Fruit fly (Drosophila melanogaster) whole organism, adult: ENCODE measurements around the gene CG4691.
A peak's percentile ranks its signal among the peaks of the same experiment; 100 is the strongest.
"Not testable (repeated sequence)": the region's sequence is repeated elsewhere in the genome, so short reads cannot be mapped to it uniquely, and the experiment has no call there.

Experiments used
- CG11617 ChIP-seq: fragments of 200-800 bp; sonication (Bioruptor generic); optimal IDR thresholded peaks from 2 replicates; lab custom pipeline; 2017; ENCODE audit warnings: mild to moderate bottlenecking, missing biosample characterization, missing genetic modification reagents, missing genetic modification characterization
- CG12768 ChIP-seq: fragments of 200-800 bp; sonication (Bioruptor generic); optimal IDR thresholded peaks from 2 replicates; lab custom pipeline; 2017; ENCODE audit warnings: missing biosample characterization, missing genetic modification characterization, mild to moderate bottlenecking, moderate library complexity, missing genetic modification reagents
- CG14711 ChIP-seq: fragments of 200-800 bp; sonication (Bioruptor generic); optimal IDR thresholded peaks from 2 replicates; lab custom pipeline; 2018; ENCODE audit warnings: missing biosample characterization, mild to moderate bottlenecking, missing genetic modification characterization, moderate library complexity
- CG1620 ChIP-seq: fragments of 200-800 bp; sonication (Bioruptor generic); optimal IDR thresholded peaks from 2 replicates; lab custom pipeline; 2016; ENCODE audit warnings: missing biosample characterization, missing genetic modification characterization
- CG33017 ChIP-seq: fragments of 200-800 bp; sonication (Bioruptor generic); optimal IDR thresholded peaks from 2 replicates; lab custom pipeline; 2018; ENCODE audit warnings: missing biosample characterization, mild to moderate bottlenecking, missing genetic modification characterization, moderate library complexity
- CG5204 ChIP-seq: fragments of 200-800 bp; sonication (Bioruptor generic); optimal IDR thresholded peaks from 2 replicates; lab custom pipeline; 2016; ENCODE audit warnings: missing biosample characterization, missing genetic modification characterization
- CG7045 ChIP-seq: fragments of 200-800 bp; sonication (Bioruptor generic); optimal IDR thresholded peaks from 2 replicates; lab custom pipeline; 2017; ENCODE audit warnings: missing biosample characterization, mild to moderate bottlenecking, missing genetic modification characterization
- CG7101 ChIP-seq: fragments of 200-800 bp; sonication (Bioruptor generic); optimal IDR thresholded peaks from 2 replicates; lab custom pipeline; 2018; ENCODE audit warnings: missing biosample characterization, mild to moderate bottlenecking, missing genetic modification characterization, moderate library complexity
- Clk ChIP-seq: fragments of 200-800 bp; sonication (Bioruptor generic); optimal IDR thresholded peaks from 2 replicates; lab custom pipeline; 2017; ENCODE audit warnings: missing biosample characterization, missing genetic modification characterization
- Crg-1 ChIP-seq: fragments of 200-800 bp; sonication (Bioruptor generic); optimal IDR thresholded peaks from 2 replicates; lab custom pipeline; 2016; ENCODE audit warnings: missing biosample characterization, missing genetic modification characterization
- Hr96 ChIP-seq: fragments of 200-800 bp; sonication (Bioruptor generic); optimal IDR thresholded peaks from 2 replicates; lab custom pipeline; 2016; ENCODE audit warnings: missing biosample characterization, missing genetic modification characterization
- Mnt ChIP-seq: fragments of 200-800 bp; sonication (Bioruptor generic); optimal IDR thresholded peaks from 2 replicates; lab custom pipeline; 2016; ENCODE audit warnings: missing biosample characterization, mild to moderate bottlenecking, missing genetic modification characterization
- bab1 ChIP-seq: fragments of 200-800 bp; sonication (Bioruptor generic); optimal IDR thresholded peaks from 3 replicates; lab custom pipeline; 2019; ENCODE audit warnings: missing biosample characterization, mild to moderate bottlenecking, missing genetic modification characterization, moderate library complexity
- cic ChIP-seq: fragments of 200-800 bp; sonication (Bioruptor generic); optimal IDR thresholded peaks from 2 replicates; lab custom pipeline; 2017; ENCODE audit warnings: missing biosample characterization, mild to moderate bottlenecking, missing genetic modification characterization, moderate library complexity
- cnc ChIP-seq, 2 experiments: fragments of >200 bp; optimal IDR thresholded peaks; 2 replicates each; lab custom pipeline; 2017
- kay ChIP-seq: fragments of 200-800 bp; sonication (Bioruptor generic); peaks from one replicate; lab custom pipeline; 2016; ENCODE audit warnings: missing biosample characterization, missing genetic modification characterization, borderline replicate concordance
- ovo ChIP-seq: fragments of 200-800 bp; sonication (Bioruptor generic); optimal IDR thresholded peaks from 2 replicates; lab custom pipeline; 2016; ENCODE audit warnings: missing biosample characterization, missing genetic modification characterization
- pad ChIP-seq: fragments of 200-800 bp; sonication (Bioruptor generic); optimal IDR thresholded peaks from 3 replicates; lab custom pipeline; 2017; ENCODE audit warnings: missing biosample characterization, missing genetic modification characterization, mild to moderate bottlenecking, moderate library complexity, missing genetic modification reagents
- tj ChIP-seq: fragments of 200-800 bp; sonication (Bioruptor generic); optimal IDR thresholded peaks from 3 replicates; lab custom pipeline; 2017; ENCODE audit warnings: missing biosample characterization, mild to moderate bottlenecking, missing genetic modification characterization, moderate library complexity
- toe ChIP-seq: fragments of 200-800 bp; sonication (Bioruptor generic); optimal IDR thresholded peaks from 2 replicates; lab custom pipeline; 2016; ENCODE audit warnings: missing biosample characterization, missing genetic modification characterization

CG4691 gene

DNA sequence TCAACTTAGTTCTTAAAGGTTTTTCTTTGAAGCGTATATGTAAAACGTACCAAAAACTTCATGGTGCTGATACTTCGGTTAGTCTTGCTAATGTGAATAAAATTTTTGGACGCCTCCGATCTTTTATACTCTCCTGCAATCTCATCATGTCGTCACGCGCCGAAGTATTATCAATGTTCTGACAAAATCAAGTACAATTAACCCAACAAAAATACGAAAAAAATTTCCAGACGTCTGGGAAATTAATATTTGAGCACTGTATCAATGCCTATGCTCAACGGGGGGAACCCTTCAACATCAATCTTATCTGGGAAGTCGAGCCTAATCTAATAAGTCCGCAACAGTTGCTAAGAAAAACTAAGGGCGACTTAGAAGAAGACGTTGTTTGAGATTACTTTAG, 18.8 kb upstream of the CG4691 start, which contains the start of gene CG42586:
CG42586 (minus strand) TSS at position 101 of the 400 bp plus-strand sequence.
- not testable (repeated sequence) for TF ChIP-seq bab1 (GFP tag; lab: Kevin White, UChicago); Crg-1 (GFP tag; lab: Kevin White, UChicago); CG5204

DNA sequence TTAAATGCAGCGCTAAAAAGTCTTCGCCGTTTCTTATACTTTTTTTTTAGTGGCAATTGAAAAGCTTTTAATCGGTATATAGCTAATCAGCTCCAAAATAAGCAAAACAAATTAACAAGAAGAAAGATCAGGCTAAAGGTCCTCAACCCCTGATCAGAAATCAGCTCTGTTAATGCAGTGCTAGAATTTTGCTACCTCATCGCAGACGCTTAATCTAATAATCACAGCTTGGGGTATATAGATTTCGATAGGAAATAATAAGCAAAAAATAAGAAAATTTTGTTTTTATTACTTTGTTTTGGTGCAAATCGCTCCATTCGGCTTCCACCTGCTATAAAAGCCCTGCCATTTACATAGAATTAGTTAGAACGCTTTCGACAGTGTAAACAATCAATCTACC, 17.7 kb upstream of the CG4691 start, which contains the start of gene CG34166:
CG34166 (plus strand) TSS at position 301 of the 400 bp plus-strand sequence.
- TF ChIP-seq cnc (optimal IDR thresholded peaks at IDR 0.05; lab: Kevin White, UChicago); pad (GFP tag; lab: Kevin White, UChicago); Mnt: not testable (repeated sequence)

DNA sequence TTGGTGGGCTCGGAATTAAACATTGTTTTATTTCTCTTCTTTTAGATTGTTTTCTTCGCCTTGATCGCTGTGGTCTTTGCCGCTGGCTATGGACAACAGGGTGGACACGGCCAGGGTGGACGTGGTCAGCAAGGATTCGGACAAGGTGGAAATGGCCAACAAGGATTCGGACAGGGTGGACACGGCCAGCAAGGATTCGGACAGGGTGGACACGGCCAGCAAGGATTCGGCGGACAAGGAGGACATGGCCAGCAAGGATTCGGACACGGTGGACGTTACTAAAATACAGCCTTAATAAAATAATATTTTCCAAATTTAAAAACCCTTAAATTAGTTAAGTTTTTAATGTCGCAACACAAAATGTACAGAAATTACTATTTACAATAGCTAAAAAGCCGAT, 17.2 kb upstream of the CG4691 start:
- TF ChIP-seq Hr96 = no peak
- no peak for TF ChIP-seq CG33017 (tag; lab: Kevin White, UChicago)
- no peak for TF ChIP-seq CG7045
- no peak for TF ChIP-seq pad (GFP tag; lab: Kevin White, UChicago)
- no peak for TF ChIP-seq Clk
- no peak for TF ChIP-seq kay (GFP tag; lab: Kevin White, UChicago)
- TF ChIP-seq CG12768 = no peak
- no peak for TF ChIP-seq CG11617
- TF ChIP-seq Crg-1 (GFP tag; lab: Kevin White, UChicago) = no peak
- no peak for TF ChIP-seq cnc (optimal IDR thresholded peaks at IDR 0.05; lab: Kevin White, UChicago)
- TF ChIP-seq CG1620 (GFP tag; lab: Kevin White, UChicago) = no peak
- no peak for TF ChIP-seq toe
- no peak for TF ChIP-seq bab1 (GFP tag; lab: Kevin White, UChicago)
- TF ChIP-seq CG14711 (tag; lab: Kevin White, UChicago) = no peak
- no peak for TF ChIP-seq tj (GFP tag; lab: Kevin White, UChicago)
- no peak for TF ChIP-seq Mnt

DNA sequence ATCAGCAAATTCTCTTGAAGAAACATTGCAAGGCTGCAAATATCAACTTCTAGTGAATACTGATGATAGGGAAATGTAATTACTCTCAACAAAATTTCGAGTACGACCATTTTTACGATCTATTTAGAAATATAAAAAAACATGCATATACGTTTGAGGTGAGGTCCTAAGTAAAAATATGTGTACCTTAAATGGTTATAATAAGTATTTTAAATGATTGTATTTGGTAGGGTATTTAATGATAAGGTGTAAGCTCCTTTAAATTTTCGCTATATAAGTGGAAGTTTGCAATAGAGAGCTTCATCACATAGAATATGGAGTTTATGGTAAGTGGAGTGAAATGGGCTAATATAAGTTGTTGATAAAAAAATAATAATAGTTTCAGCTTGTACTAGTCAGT, 16.4 kb upstream of the CG4691 start, which contains the start of gene CG42681:
CG42681 (plus strand) TSS at position 301 of the 400 bp plus-strand sequence.
- no peak for TF ChIP-seq cic (GFP tag; lab: Kevin White, UChicago)
- no peak for TF ChIP-seq Clk
- no peak for TF ChIP-seq Crg-1 (GFP tag; lab: Kevin White, UChicago)
- TF ChIP-seq CG11617 = no peak
- no peak for TF ChIP-seq Hr96
- TF ChIP-seq tj (GFP tag; lab: Kevin White, UChicago) = no peak
- TF ChIP-seq kay (GFP tag; lab: Kevin White, UChicago) = no peak
- no peak for TF ChIP-seq bab1 (GFP tag; lab: Kevin White, UChicago)
- no peak for TF ChIP-seq Mnt
- TF ChIP-seq CG33017 (tag; lab: Kevin White, UChicago) = no peak
- TF ChIP-seq CG1620 (GFP tag; lab: Kevin White, UChicago) = no peak
- no peak for TF ChIP-seq CG5204
- TF ChIP-seq toe = no peak
- no peak for TF ChIP-seq CG7101 (tag; lab: Kevin White, UChicago)
- no peak for TF ChIP-seq cnc (optimal IDR thresholded peaks at IDR 0.05; lab: Kevin White, UChicago)
- no peak for TF ChIP-seq CG12768

DNA sequence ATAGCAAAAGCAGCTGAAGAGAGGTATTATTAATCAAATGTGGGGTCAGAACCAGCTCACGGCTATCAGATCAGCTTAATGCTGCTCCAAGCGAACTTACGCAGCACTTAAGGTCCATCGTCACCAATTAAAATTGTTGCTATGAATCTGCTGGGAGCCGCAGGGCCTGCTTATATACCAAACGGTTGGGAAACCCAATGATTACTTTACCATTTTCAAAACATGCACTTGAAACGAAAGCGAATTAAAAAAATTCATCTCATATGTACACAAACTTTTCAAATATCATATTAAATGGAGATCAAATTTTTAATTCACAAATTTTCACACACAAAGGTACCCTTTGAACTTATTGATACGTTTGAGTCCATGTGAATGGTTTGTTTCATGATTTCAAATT, 15.5 kb upstream of the CG4691 start, which contains the start of gene CG42587:
CG42587 (minus strand) TSS at position 143 of the 400 bp plus-strand sequence.
- TF ChIP-seq Crg-1 (GFP tag; lab: Kevin White, UChicago) (no peak), cic (GFP tag; lab: Kevin White, UChicago) (no peak), bab1 (GFP tag; lab: Kevin White, UChicago) (no peak), CG5204 (no peak), CG1620 (GFP tag; lab: Kevin White, UChicago) (no peak), CG7045 (no peak), ovo (no peak), CG33017 (tag; lab: Kevin White, UChicago) (no peak), cnc (optimal IDR thresholded peaks at IDR 0.05; lab: Kevin White, UChicago) (no peak), pad (GFP tag; lab: Kevin White, UChicago) (no peak), CG12768 (no peak), toe (no peak), CG7101 (tag; lab: Kevin White, UChicago) (no peak)

DNA sequence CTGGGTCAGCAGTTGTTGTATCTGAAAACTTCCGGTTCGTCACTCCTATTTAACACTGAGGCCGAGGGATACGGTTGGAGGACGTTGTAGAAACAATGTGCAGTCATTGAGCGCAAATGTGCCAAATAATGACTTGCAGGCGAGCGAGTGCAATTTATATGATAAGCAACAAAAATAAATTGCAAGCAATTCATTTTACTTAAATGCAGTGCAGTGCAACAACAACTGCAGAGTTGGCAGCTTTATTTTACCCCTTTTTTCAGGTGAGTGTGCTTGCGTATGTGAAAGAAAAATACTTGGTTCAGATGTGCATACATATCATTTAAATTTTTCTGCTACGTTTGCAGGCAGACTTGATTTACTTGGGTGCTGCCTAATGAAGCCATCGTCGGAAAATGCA, 14.5 kb upstream of the CG4691 start:
- TF ChIP-seq CG33017 (tag; lab: Kevin White, UChicago) = no peak
- peak; percentile 90 for TF ChIP-seq tj (GFP tag; lab: Kevin White, UChicago)
- TF ChIP-seq Hr96 = no peak

DNA sequence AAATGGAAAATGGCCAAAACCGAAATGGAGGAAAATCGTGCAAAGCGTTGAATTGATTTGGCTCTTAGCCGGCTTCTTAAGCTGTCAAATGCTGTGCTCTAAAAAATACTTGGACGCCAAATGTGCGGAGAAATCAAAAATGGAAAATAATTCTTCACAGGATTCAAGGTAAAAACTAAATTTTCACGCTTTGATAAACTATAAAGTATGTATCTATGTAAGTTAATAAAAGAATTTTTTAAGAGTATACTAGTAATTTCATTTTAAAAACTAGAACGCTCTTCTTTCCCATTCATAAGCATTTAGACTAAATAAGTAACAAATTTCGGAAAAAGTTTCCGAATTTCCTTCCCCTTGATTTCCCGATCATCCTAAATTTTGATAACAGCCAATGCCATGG, 1.9 kb downstream of the CG4691 start, which contains the start of gene CSN1a:
CSN1a (plus strand) TSS at position 301 of the 400 bp plus-strand sequence.
- TF ChIP-seq CG7101 (tag; lab: Kevin White, UChicago) (no peak), kay (GFP tag; lab: Kevin White, UChicago) (no peak), CG1620 (GFP tag; lab: Kevin White, UChicago) (no peak), CG12768 (no peak), cic (GFP tag; lab: Kevin White, UChicago) (no peak), pad (GFP tag; lab: Kevin White, UChicago) (no peak), CG11617 (no peak), Mnt (no peak), ovo (no peak), Clk (no peak), CG7045 (no peak), Crg-1 (GFP tag; lab: Kevin White, UChicago) (no peak), tj (GFP tag; lab: Kevin White, UChicago) (no peak), bab1 (GFP tag; lab: Kevin White, UChicago) (no peak), toe (no peak), CG33017 (tag; lab: Kevin White, UChicago) (no peak), CG5204 (no peak)
